Worm (Caenorhabditis elegans) whole organism, midembryonic: ENCODE measurements around the gene F20A1.6.

ENCODE experiments used
- cog-1 ChIP-seq: sonication (generic microtip); optimal IDR thresholded peaks from 2 replicates; lab custom pipeline; 2016; ENCODE audit warnings: missing genetic modification characterization, missing compliant biosample characterization
- flt-1 ChIP-seq: fragments of 200-800 bp; sonication (Bioruptor generic); IDR thresholded peaks from 2 replicates; pipeline ENCODE4 v1.3.6; 2022; ENCODE audit warnings: missing genetic modification characterization, missing compliant biosample characterization
- med-1 ChIP-seq: sonication (generic microtip); optimal IDR thresholded peaks from 2 replicates; lab custom pipeline; 2017; ENCODE audit warnings: missing genetic modification characterization, mild to moderate bottlenecking, missing compliant biosample characterization, antibody characterized with exemption, missing genetic modification reagents; ENCODE audit not compliant: insufficient read depth
- ztf-23 ChIP-seq: fragments of 200-800 bp; sonication (Bioruptor generic); IDR thresholded peaks from 2 replicates; pipeline ENCODE4 v1.3.6; 2022; ENCODE audit warnings: missing genetic modification reagents, missing genetic modification characterization, missing compliant biosample characterization
- ztf-29 ChIP-seq: fragments of 200-800 bp; sonication (Bioruptor generic); IDR thresholded peaks from 2 replicates; pipeline ENCODE4 v1.3.6; 2022; ENCODE audit warnings: missing genetic modification reagents, missing genetic modification characterization, missing compliant biosample characterization

- TF ChIP-seq ztf-23 (GFP tag; lab: Robert Waterston, UW) (no peak), ztf-29 (GFP tag; lab: Robert Waterston, UW) (no peak), cog-1 (tag; lab: Kevin White, UChicago) (no peak), flt-1 (GFP tag; lab: Robert Waterston, UW) (no peak), med-1 (GFP tag; lab: Kevin White, UChicago) (no peak)
Measured at ce11 chrV:6985943-6986342, 41.0 kb downstream of the F20A1.6 start, which contains the start of gene nhr-163.
